Fruit fly (Drosophila melanogaster): Measurements from ENCODE around the gene Diedel3.
A peak's percentile ranks its signal among the peaks of the same experiment; 100 is the strongest.

Gene Diedel3

DNA sequence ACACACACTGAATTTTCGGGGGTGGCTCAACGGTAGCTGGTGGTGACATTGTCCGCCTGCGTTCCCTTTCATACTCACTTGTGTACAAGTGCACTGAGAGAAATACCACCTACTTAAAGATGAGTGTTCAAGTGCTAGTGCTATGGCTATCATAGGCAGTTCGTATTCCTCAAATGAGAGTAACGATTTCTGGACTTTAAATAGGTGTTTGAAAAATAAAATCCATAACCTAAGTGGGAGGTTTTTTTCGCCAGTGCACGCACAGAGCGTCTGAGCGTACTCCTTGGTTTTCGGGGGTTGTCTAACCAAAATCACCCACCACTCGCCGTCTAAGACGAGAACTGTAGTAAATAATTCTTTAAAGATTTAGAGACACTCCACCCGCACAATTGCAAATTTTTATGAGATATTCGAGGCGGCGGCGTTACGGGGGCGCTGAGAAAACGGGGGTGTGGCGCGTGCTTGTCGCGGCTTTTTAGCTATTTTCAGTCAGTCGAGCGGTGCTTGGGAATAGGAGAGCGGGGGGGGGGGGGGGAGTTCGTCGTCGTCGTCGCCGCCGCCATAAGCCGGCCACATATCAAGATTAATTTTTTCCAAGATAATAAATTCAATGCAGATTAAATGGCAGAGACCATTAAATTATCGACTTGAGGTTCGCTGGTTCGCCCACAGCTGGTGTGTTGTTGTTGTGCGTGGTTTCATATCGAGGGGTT is 32.0 kb upstream of the Diedel3 start (continued):
- TF ChIP-seq CG16815 (GFP tag; optimal IDR thresholded peaks at IDR 0.05) (peak; percentile 75), nerfin-1 (tag; optimal IDR thresholded peaks at IDR 0.05) (peak; percentile 78), CG3847 (GFP tag; IDR thresholded peaks at IDR 0.05) (peak; percentile 71), HmgD (GFP tag; optimal IDR thresholded peaks at IDR 0.05) (peak; percentile 48), btn (GFP tag; optimal IDR thresholded peaks at IDR 0.05) (peak; percentile 72), CG2889 (GFP tag; IDR thresholded peaks at IDR 0.05) (peak; percentile 56; the same call in 2 of the 3 replicates), chinmo (GFP tag; IDR thresholded peaks at IDR 0.05; ENCODE audit: partially characterized antibody) (no peak), Sox102F (GFP tag; optimal IDR thresholded peaks at IDR 0.05) (peak; percentile 79), dimm (GFP tag; IDR thresholded peaks at IDR 0.05) (no peak; the same call in 1 of the 2 replicates), CG12155 (GFP tag; optimal IDR thresholded peaks at IDR 0.05) (peak; percentile 67), Opbp (GFP tag; IDR thresholded peaks at IDR 0.05; ENCODE audit: partially characterized antibody) (no peak), toy (GFP tag; IDR thresholded peaks at IDR 0.05) (0 out of 2 replicates have a peak, but pooled peaks have one; percentile 50), Doc3 (GFP tag; IDR thresholded peaks at IDR 0.05; ENCODE audit: partially characterized antibody) (no peak), CG3281 (GFP tag; optimal IDR thresholded peaks at IDR 0.05) (peak; percentile 72), CG13296 (GFP tag; optimal IDR thresholded peaks at IDR 0.05) (peak; percentile 63), Myb (GFP tag; optimal IDR thresholded peaks at IDR 0.05) (peak; percentile 62), sr (GFP tag; IDR thresholded peaks at IDR 0.05) (peak; percentile 52; the same call in 1 of the 3 replicates), HLH54F (GFP tag; optimal IDR thresholded peaks at IDR 0.05) (peak; percentile 57), gt (GFP tag; IDR thresholded peaks at IDR 0.05) (peak; percentile 26; the same call in 1 of the 2 replicates), Hr51 (GFP tag; optimal IDR thresholded peaks at IDR 0.05) (peak; percentile 66 to 78), PHDP (tag; optimal IDR thresholded peaks at IDR 0.05) (peak; percentile 80), trh (GFP tag; optimal IDR thresholded peaks at IDR 0.05) (peak; percentile 51), CG6254 (GFP tag; optimal IDR thresholded peaks at IDR 0.05) (peak; percentile 68), CG12391 (tag; optimal IDR thresholded peaks at IDR 0.05) (peak; percentile 85), bab2 (GFP tag; optimal IDR thresholded peaks at IDR 0.05) (peak; percentile 85), Trl (optimal IDR thresholded peaks at IDR 0.05) (no peak), Trl (GFP tag; optimal IDR thresholded peaks at IDR 0.05) (peak; percentile 79)

DNA sequence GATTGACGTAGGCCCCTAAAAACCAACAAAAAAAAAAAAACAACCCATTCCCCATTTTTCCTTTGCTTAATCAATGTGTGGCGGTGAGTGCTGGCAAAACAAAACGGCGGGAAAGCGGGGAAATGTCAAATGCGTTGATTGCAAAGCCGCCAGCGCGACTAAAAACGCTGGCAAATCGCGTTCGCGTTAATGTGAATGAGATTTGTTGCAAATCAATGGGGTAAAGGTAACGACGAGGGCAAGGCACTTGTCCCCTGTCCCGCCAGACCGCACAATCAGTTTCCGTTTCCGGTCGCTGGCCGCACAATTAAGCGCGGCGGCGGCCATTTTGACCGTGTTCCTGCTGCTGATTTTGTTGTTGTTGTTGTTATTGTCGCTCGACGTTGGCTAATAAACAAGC is 30.2 kb upstream of the Diedel3 start:
- TF ChIP-seq CG4360 (GFP tag; IDR thresholded peaks at IDR 0.05) (peak; percentile 20; the same call in 1 of the 2 replicates), Rfx (GFP tag; IDR thresholded peaks at IDR 0.05) (no peak), CG8359 (GFP tag; optimal IDR thresholded peaks at IDR 0.05; ENCODE audit: borderline replicate concordance) (peak; percentile 91)

DNA sequence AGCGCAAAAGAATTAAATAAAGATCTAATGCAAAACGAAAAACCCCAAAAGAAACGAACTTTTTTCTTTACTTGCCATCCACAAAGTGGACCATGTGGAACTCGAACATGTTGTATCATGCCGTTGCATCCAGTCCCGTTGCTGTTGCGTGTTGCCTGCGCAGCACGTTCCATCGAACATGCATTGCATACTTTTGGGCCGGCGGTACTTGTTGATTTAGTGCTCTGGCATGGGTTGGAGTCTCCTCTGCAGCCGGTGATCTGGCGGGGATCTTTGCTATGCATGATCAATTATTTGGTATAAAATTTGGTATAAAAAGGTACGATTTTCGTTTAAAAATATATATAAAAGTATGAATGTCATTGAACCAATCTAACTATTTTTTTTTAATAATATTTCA is 21.7 kb upstream of the Diedel3 start:
- TF ChIP-seq Hsf (GFP tag; optimal IDR thresholded peaks at IDR 0.05), result no peak
- no peak for TF ChIP-seq bigmax (GFP tag; optimal IDR thresholded peaks at IDR 0.05)
- TF ChIP-seq CG7928 (GFP tag; optimal IDR thresholded peaks at IDR 0.05), result no peak
- TF ChIP-seq eyg (GFP tag; optimal IDR thresholded peaks at IDR 0.05), result no peak
- TF ChIP-seq CG6813 (GFP tag; optimal IDR thresholded peaks at IDR 0.05), result no peak
- peak; percentile 55 for TF ChIP-seq Med (GFP tag)
- TF ChIP-seq CG10209 (GFP tag; optimal IDR thresholded peaks at IDR 0.05), result no peak
- TF ChIP-seq CHES-1-like (GFP tag; optimal IDR thresholded peaks at IDR 0.05), result no peak
- TF ChIP-seq CG9876 (GFP tag; optimal IDR thresholded peaks at IDR 0.05), result no peak
- no peak for TF ChIP-seq zf30C (GFP tag; optimal IDR thresholded peaks at IDR 0.05)
- TF ChIP-seq CG17385 (GFP tag; optimal IDR thresholded peaks at IDR 0.05), result no peak
- no peak for TF ChIP-seq CG2116 (GFP tag; optimal IDR thresholded peaks at IDR 0.05)
- TF ChIP-seq stwl (tag; optimal IDR thresholded peaks at IDR 0.05), result peak; percentile 52
- no peak for TF ChIP-seq ems (GFP tag; optimal IDR thresholded peaks at IDR 0.05)
- no peak for TF ChIP-seq CG11560 (tag; IDR thresholded peaks at IDR 0.05)
- TF ChIP-seq Mes4 (GFP tag; optimal IDR thresholded peaks at IDR 0.05), result no peak
- no peak for TF ChIP-seq CG33213 (GFP tag; optimal IDR thresholded peaks at IDR 0.05)
- TF ChIP-seq CG5180 (GFP tag; optimal IDR thresholded peaks at IDR 0.05), result peak; percentile 99
- no peak for TF ChIP-seq exex (tag; optimal IDR thresholded peaks at IDR 0.05)
- peak; percentile 61 for TF ChIP-seq CTCF (GFP tag; optimal IDR thresholded peaks at IDR 0.05)
